Fruit fly (Drosophila melanogaster): ENCODE data around the gene Or65a.

- TF ChIP-seq Sox15 (GFP tag; optimal IDR thresholded peaks at IDR 0.05) (no peak), Gug (GFP tag; IDR thresholded peaks at IDR 0.05) (no peak), CG8632 (GFP tag; optimal IDR thresholded peaks at IDR 0.05) (peak; percentile 7)
These were observed 49.3 kb downstream of the Or65a start for dm6 chr3L:6369638-6370195.
